Worm (Caenorhabditis elegans) whole organism, midembryonic: ENCODE data around the gene F55B12.10.

Experiments used
- flt-1 ChIP-seq: fragments of 200-800 bp; sonication (Bioruptor generic); IDR thresholded peaks from 2 replicates; pipeline ENCODE4 v1.3.6; 2022; ENCODE audit warnings: missing genetic modification characterization, missing compliant biosample characterization
- med-1 ChIP-seq: sonication (generic microtip); optimal IDR thresholded peaks from 2 replicates; lab custom pipeline; 2017; ENCODE audit warnings: missing genetic modification characterization, mild to moderate bottlenecking, missing compliant biosample characterization, antibody characterized with exemption, missing genetic modification reagents; ENCODE audit not compliant: insufficient read depth
- tab-1 ChIP-seq: fragments of 200-800 bp; sonication (Bioruptor generic); IDR thresholded peaks from 2 replicates; pipeline ENCODE4 v1.3.6; 2022; ENCODE audit warnings: missing genetic modification characterization, missing compliant biosample characterization
- ztf-23 ChIP-seq: fragments of 200-800 bp; sonication (Bioruptor generic); IDR thresholded peaks from 2 replicates; pipeline ENCODE4 v1.3.6; 2022; ENCODE audit warnings: missing genetic modification reagents, missing genetic modification characterization, missing compliant biosample characterization
- ztf-29 ChIP-seq: fragments of 200-800 bp; sonication (Bioruptor generic); IDR thresholded peaks from 2 replicates; pipeline ENCODE4 v1.3.6; 2022; ENCODE audit warnings: missing genetic modification reagents, missing genetic modification characterization, missing compliant biosample characterization

DNA sequence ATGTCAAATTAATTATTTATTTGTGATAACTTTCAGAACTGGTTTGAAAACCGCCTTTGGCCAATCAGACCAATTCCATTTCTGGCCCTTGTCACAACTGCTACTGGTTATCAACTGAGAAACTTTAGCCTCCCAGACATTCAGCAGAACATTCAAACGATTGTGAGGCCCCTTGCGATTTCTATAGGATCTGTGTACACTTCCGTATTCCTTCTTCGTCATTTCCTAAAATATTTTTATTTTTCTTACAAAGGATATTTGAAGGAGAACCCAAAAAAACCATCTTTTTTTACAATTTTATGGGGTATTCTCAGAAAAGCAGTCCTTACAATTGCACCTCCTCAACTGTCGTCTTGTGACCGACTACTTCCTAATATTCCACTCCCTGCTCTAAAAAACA lies 33.8 kb downstream of the F55B12.10 start:
- TF ChIP-seq flt-1 (GFP tag; lab: Robert Waterston, UW) (no peak), ztf-23 (no peak), tab-1 (GFP tag; lab: Robert Waterston, UW) (no peak), ztf-29 (GFP tag; lab: Robert Waterston, UW) (no peak), med-1 (no peak)
